Worm (Caenorhabditis elegans): ENCODE results near the gene sym-2.

sym-2 gene

ce11 chrII:9176523-9176922 lies 11.8 kb downstream of the sym-2 start:
- TF ChIP-seq fkh-6 (tag; optimal IDR thresholded peaks at IDR 0.05) (no peak), tbx-7 (tag; optimal IDR thresholded peaks at IDR 0.05) (no peak), fax-1 (tag; optimal IDR thresholded peaks at IDR 0.05) (no peak), pat-9 (tag; optimal IDR thresholded peaks at IDR 0.05) (no peak), ceh-45 (GFP tag; IDR thresholded peaks at IDR 0.05) (no peak), madf-2 (tag; optimal IDR thresholded peaks at IDR 0.05) (no peak), C38D4.7 (GFP tag; optimal IDR thresholded peaks at IDR 0.05) (no peak), elt-2 (tag; optimal IDR thresholded peaks at IDR 0.05) (no peak), pros-1 (tag; optimal IDR thresholded peaks at IDR 0.05) (no peak), ets-4 (tag; optimal IDR thresholded peaks at IDR 0.05) (no peak), dve-1 (tag; optimal IDR thresholded peaks at IDR 0.05) (no peak), ceh-22 (tag; optimal IDR thresholded peaks at IDR 0.05) (no peak), F13H6.1 (tag; optimal IDR thresholded peaks at IDR 0.05) (no peak), sox-2 (GFP tag; IDR thresholded peaks at IDR 0.05) (no peak), che-1 (tag; optimal IDR thresholded peaks at IDR 0.05) (no peak), ceh-30 (tag; optimal IDR thresholded peaks at IDR 0.05) (no peak), lin-11 (tag; optimal IDR thresholded peaks at IDR 0.05) (no peak), nhr-11 (tag; optimal IDR thresholded peaks at IDR 0.05) (no peak), ceh-14 (tag; optimal IDR thresholded peaks at IDR 0.05) (no peak)

ce11 chrII:9173471-9173870 lies 14.8 kb downstream of the sym-2 start:
- TF ChIP-seq ceh-48 (tag; optimal IDR thresholded peaks at IDR 0.05) (no peak), elt-4 (tag; optimal IDR thresholded peaks at IDR 0.05) (no peak), hlh-8 (tag; optimal IDR thresholded peaks at IDR 0.05) (no peak), nfya-1 (tag; optimal IDR thresholded peaks at IDR 0.05) (no peak), ceh-30 (tag; optimal IDR thresholded peaks at IDR 0.05) (no peak), pqm-1 (tag; optimal IDR thresholded peaks at IDR 0.05) (no peak), ets-4 (tag; optimal IDR thresholded peaks at IDR 0.05) (no peak), ceh-9 (tag; optimal IDR thresholded peaks at IDR 0.05) (no peak), gmeb-2 (tag; optimal IDR thresholded peaks at IDR 0.05) (no peak), ttx-3 (tag; optimal IDR thresholded peaks at IDR 0.05) (no peak), ceh-31 (tag; optimal IDR thresholded peaks at IDR 0.05) (no peak), hlh-15 (tag; optimal IDR thresholded peaks at IDR 0.05) (no peak), ceh-19 (GFP tag; optimal IDR thresholded peaks at IDR 0.05) (no peak)

ce11 chrII:9172849-9173248 lies 15.4 kb downstream of the sym-2 start, which contains the start of gene T23G7.2:
T23G7.2 (minus strand) TSS chrII:9172949.
- TF ChIP-seq pqm-1 (tag; optimal IDR thresholded peaks at IDR 0.05) (no peak), Y22D7AL.16 (tag; optimal IDR thresholded peaks at IDR 0.05) (no peak), ceh-18 (tag; optimal IDR thresholded peaks at IDR 0.05) (no peak), npax-4 (tag; optimal IDR thresholded peaks at IDR 0.05) (no peak), unc-42 (tag; optimal IDR thresholded peaks at IDR 0.05) (no peak), T23F11.4 (GFP tag; optimal IDR thresholded peaks at IDR 0.05) (no peak), ceh-2 (tag; optimal IDR thresholded peaks at IDR 0.05) (no peak), ceh-31 (tag; optimal IDR thresholded peaks at IDR 0.05) (no peak), gmeb-2 (tag; optimal IDR thresholded peaks at IDR 0.05) (no peak), pha-4 (tag; optimal IDR thresholded peaks at IDR 0.05) (no peak), ceh-9 (tag; optimal IDR thresholded peaks at IDR 0.05) (no peak), unc-55 (GFP tag; optimal IDR thresholded peaks at IDR 0.05) (no peak), elt-4 (tag; optimal IDR thresholded peaks at IDR 0.05) (no peak), pros-1 (tag; optimal IDR thresholded peaks at IDR 0.05) (no peak)

Data from whole organism, late embryonic.